Worm (Caenorhabditis elegans): Measurements from ENCODE around the gene F45E1.4.

DNA sequence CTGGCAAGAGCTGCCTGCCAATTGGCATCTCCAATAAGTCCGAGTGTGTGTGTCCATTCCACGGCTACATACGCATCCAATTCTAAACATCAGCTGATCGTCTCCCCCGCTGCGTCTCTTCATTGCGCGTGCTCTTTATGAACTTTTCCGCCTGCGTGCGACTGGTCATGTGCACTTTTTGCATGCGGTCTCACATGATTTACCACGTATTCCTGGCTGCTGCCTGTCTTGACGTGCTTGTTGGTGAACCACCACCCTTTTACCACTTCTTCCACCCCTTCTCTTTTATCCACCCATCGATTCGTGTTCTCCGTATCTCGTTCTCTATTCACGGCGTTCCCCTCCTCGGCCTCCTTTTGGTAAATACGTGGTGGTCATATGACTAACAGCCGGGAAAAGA is 34.2 kb upstream of the F45E1.4 start:
- TF ChIP-seq ceh-13 (GFP tag; optimal IDR thresholded peaks at IDR 0.05): no peak
- TF ChIP-seq tbx-37 (GFP tag; conservative IDR thresholded peaks at IDR 0.05): no peak; the same call in 1 of the 2 replicates

Measured in whole organism, early embryonic.